Fruit fly (Drosophila melanogaster) whole organism, embryonic: ENCODE data around the gene CG5846.

Source experiments
- CG10267 ChIP-seq: fragments of 200-800 bp; sonication (Bioruptor generic); optimal IDR thresholded peaks from 2 replicates; lab custom pipeline; 2018; ENCODE audit warnings: missing biosample characterization, mild to moderate bottlenecking, missing genetic modification characterization, moderate library complexity
- CG10321 ChIP-seq: fragments of 200-800 bp; sonication (Bioruptor generic); IDR thresholded peaks from 2 replicates; pipeline ENCODE4 v1.3.6; 2022; ENCODE audit warnings: missing biosample characterization, missing genetic modification characterization
- CG11247 ChIP-seq: fragments of 200-800 bp; sonication (Bioruptor generic); IDR thresholded peaks from 2 replicates; pipeline ENCODE4 v1.3.6; 2022; ENCODE audit warnings: missing biosample characterization, missing genetic modification characterization
- CG12155 ChIP-seq: fragments of 200-800 bp; sonication (Bioruptor generic); optimal IDR thresholded peaks from 3 replicates; lab custom pipeline; 2016; ENCODE audit warnings: missing biosample characterization, missing genetic modification characterization
- CG13287 ChIP-seq: fragments of 200-800 bp; sonication (Bioruptor generic); IDR thresholded peaks from 2 replicates; pipeline ENCODE4 v1.3.6; 2022; ENCODE audit warnings: missing biosample characterization, missing genetic modification characterization; ENCODE audit not compliant: partially characterized antibody
- CG13624 ChIP-seq: fragments of 200-800 bp; sonication (Bioruptor generic); optimal IDR thresholded peaks from 2 replicates; lab custom pipeline; 2016; ENCODE audit warnings: missing biosample characterization, missing genetic modification characterization
- CG15514 ChIP-seq: fragments of 200-800 bp; sonication (Bioruptor generic); optimal IDR thresholded peaks from 3 replicates; lab custom pipeline; 2017; ENCODE audit warnings: missing biosample characterization, missing genetic modification characterization, mild to moderate bottlenecking, moderate library complexity, missing genetic modification reagents
- CG17186 ChIP-seq: fragments of 200-800 bp; sonication (Bioruptor generic); optimal IDR thresholded peaks from 3 replicates; lab custom pipeline; 2017; ENCODE audit warnings: missing biosample characterization, missing genetic modification reagents, missing genetic modification characterization
- CG17568 ChIP-seq: fragments of 200-800 bp; sonication (Bioruptor generic); optimal IDR thresholded peaks from 2 replicates; lab custom pipeline; 2018; ENCODE audit warnings: missing biosample characterization, mild to moderate bottlenecking, missing genetic modification characterization, moderate library complexity
- CG18011 ChIP-seq: fragments of 200-800 bp; sonication (Bioruptor generic); optimal IDR thresholded peaks from 2 replicates; lab custom pipeline; 2017; ENCODE audit warnings: missing biosample characterization, missing genetic modification characterization, mild to moderate bottlenecking, moderate library complexity, missing genotype
- CG2712 ChIP-seq: fragments of 200-800 bp; optimal IDR thresholded peaks from 3 replicates; lab custom pipeline; 2019; ENCODE audit warnings: missing biosample characterization, mild to moderate bottlenecking, missing genetic modification characterization, moderate library complexity
- CG32772 ChIP-seq: fragments of 200-800 bp; sonication (Bioruptor generic); IDR thresholded peaks from 2 replicates; pipeline ENCODE4 v1.3.6; 2022; ENCODE audit warnings: missing biosample characterization, missing genetic modification characterization
- CG33213 ChIP-seq: fragments of 200-800 bp; sonication (Bioruptor generic); optimal IDR thresholded peaks from 3 replicates; lab custom pipeline; 2016; ENCODE audit warnings: missing biosample characterization, missing genetic modification characterization
- CG3726 ChIP-seq: fragments of 200-800 bp; sonication (Bioruptor generic); IDR thresholded peaks from 3 replicates; pipeline ENCODE4, ENCODE4 v1.3.6; 2022; ENCODE audit warnings: missing biosample characterization, missing genetic modification characterization
- CG3995 ChIP-seq: fragments of 200-800 bp; sonication (Bioruptor generic); optimal IDR thresholded peaks from 3 replicates; lab custom pipeline; 2016; ENCODE audit warnings: missing biosample characterization, missing genetic modification characterization
- D ChIP-seq, 2 experiments: fragments of 200-800 bp in 1 of 2; fragments of >200 bp in 1 of 2; sonication (Bioruptor generic) in 1 of 2; optimal IDR thresholded peaks; 2 replicates in 1 of 2; 3 replicates in 1 of 2; lab custom pipeline; 2017; ENCODE audit warnings: mild to moderate bottlenecking in 1 of 2, missing biosample characterization in 1 of 2, missing genetic modification characterization in 1 of 2, missing genetic modification reagents in 1 of 2
- Dll ChIP-seq: fragments of 200-800 bp; sonication (Bioruptor generic); IDR thresholded peaks from 4 replicates; pipeline ENCODE4 v1.3.6; 2022; ENCODE audit warnings: missing biosample characterization, missing genetic modification characterization; ENCODE audit not compliant: partially characterized antibody
- Drgx ChIP-seq: fragments of 200-800 bp; sonication (Bioruptor generic); IDR thresholded peaks from 2 replicates; pipeline ENCODE4 v1.3.6; 2022; ENCODE audit warnings: missing biosample characterization, missing genetic modification characterization
- Ets97D ChIP-seq: fragments of 200-800 bp; sonication (Bioruptor generic); optimal IDR thresholded peaks from 3 replicates; lab custom pipeline; 2016; ENCODE audit warnings: missing biosample characterization, missing genetic modification characterization
- Hey ChIP-seq: fragments of 200-800 bp; sonication (Bioruptor generic); optimal IDR thresholded peaks from 3 replicates; lab custom pipeline; 2018; ENCODE audit warnings: missing biosample characterization, mild to moderate bottlenecking, missing genetic modification characterization
- Jarid2 ChIP-seq: fragments of 200-800 bp; sonication (Bioruptor generic); optimal IDR thresholded peaks from 3 replicates; lab custom pipeline; 2017; ENCODE audit warnings: mild to moderate bottlenecking, missing biosample characterization, missing genetic modification reagents, missing genetic modification characterization
- Mad ChIP-seq: fragments of 200-800 bp; sonication (Bioruptor generic); optimal IDR thresholded peaks from 2 replicates; lab custom pipeline; 2016; ENCODE audit warnings: missing biosample characterization, missing genetic modification characterization
- Meics ChIP-seq: fragments of 200-800 bp; sonication (Bioruptor generic); optimal IDR thresholded peaks from 2 replicates; lab custom pipeline; 2017; ENCODE audit warnings: missing biosample characterization, mild to moderate bottlenecking, missing genetic modification characterization
- Myb ChIP-seq: fragments of 200-800 bp; sonication (Bioruptor generic); optimal IDR thresholded peaks from 2 replicates; lab custom pipeline; 2016; ENCODE audit warnings: missing biosample characterization, missing genetic modification characterization
- NC2β ChIP-seq: fragments of 200-800 bp; sonication (Bioruptor generic); optimal IDR thresholded peaks from 2 replicates; lab custom pipeline; 2016; ENCODE audit warnings: missing biosample characterization, missing genetic modification characterization
- Ptx1 ChIP-seq: fragments of 200-800 bp; sonication (Bioruptor generic); IDR thresholded peaks from 2 replicates; pipeline ENCODE4 v1.3.6; 2022; ENCODE audit warnings: missing biosample characterization, missing genetic modification characterization
- Sin3A ChIP-seq: fragments of >200 bp; optimal IDR thresholded peaks from 2 replicates; lab custom pipeline; 2018
- Sry-δ ChIP-seq: fragments of 200-800 bp; sonication (Bioruptor generic); optimal IDR thresholded peaks from 2 replicates; lab custom pipeline; 2016; ENCODE audit warnings: missing biosample characterization, missing genetic modification characterization
- TFAM ChIP-seq: fragments of 200-800 bp; sonication (Bioruptor generic); optimal IDR thresholded peaks from 2 replicates; lab custom pipeline; 2017; ENCODE audit warnings: missing biosample characterization, missing genetic modification characterization, inconsistent platforms
- Xrp1 ChIP-seq: fragments of 200-800 bp; sonication (Bioruptor generic); IDR thresholded peaks from 2 replicates; pipeline ENCODE4 v1.3.6; 2022; ENCODE audit warnings: missing biosample characterization, missing genetic modification characterization
- YL-1 ChIP-seq: fragments of 200-800 bp; sonication (Bioruptor generic); optimal IDR thresholded peaks from 3 replicates; lab custom pipeline; 2017; ENCODE audit warnings: missing biosample characterization, mild to moderate bottlenecking, missing genetic modification characterization
- bcd ChIP-seq: fragments of 200-800 bp; sonication (Bioruptor generic); optimal IDR thresholded peaks from 2 replicates; lab custom pipeline; 2017; ENCODE audit warnings: missing biosample characterization, mild to moderate bottlenecking, missing genetic modification characterization
- crp ChIP-seq, 2 experiments: fragments of 200-800 bp; sonication (Bioruptor generic); optimal IDR thresholded peaks; 2 replicates in 1 of 2; 3 replicates in 1 of 2; lab custom pipeline; 2017; ENCODE audit warnings: missing biosample characterization in 2 of 2, missing genetic modification characterization in 2 of 2, mild to moderate bottlenecking in 1 of 2, moderate library complexity in 1 of 2
- ems ChIP-seq: fragments of 200-800 bp; sonication (Bioruptor generic); optimal IDR thresholded peaks from 3 replicates; lab custom pipeline; 2016; ENCODE audit warnings: missing biosample characterization, missing genetic modification characterization
- eve ChIP-seq, 2 experiments: fragments of >200 bp; optimal IDR thresholded peaks; 2 replicates each; lab custom pipeline; 2017; ENCODE audit warnings: missing biosample characterization in 2 of 2, missing genetic modification characterization in 2 of 2
- gfzf ChIP-seq: fragments of 200-800 bp; sonication (Bioruptor generic); optimal IDR thresholded peaks from 2 replicates; lab custom pipeline; 2016; ENCODE audit warnings: missing biosample characterization, mild to moderate bottlenecking, missing genetic modification characterization, moderate library complexity
- jumu ChIP-seq: fragments of 200-800 bp; sonication (Bioruptor generic); optimal IDR thresholded peaks from 3 replicates; lab custom pipeline; 2016; ENCODE audit warnings: missing biosample characterization, missing genetic modification characterization
- ken ChIP-seq: fragments of 200-800 bp; sonication (Bioruptor generic); IDR thresholded peaks from 3 replicates; pipeline ENCODE4 v1.3.6; 2022; ENCODE audit warnings: missing biosample characterization, missing genetic modification characterization
- klu ChIP-seq: fragments of 200-800 bp; sonication (Bioruptor generic); IDR thresholded peaks from 2 replicates; pipeline ENCODE4 v1.3.6; 2022; ENCODE audit warnings: missing biosample characterization, missing genetic modification characterization
- lbe ChIP-seq: fragments of 200-800 bp; sonication (Bioruptor generic); optimal IDR thresholded peaks from 2 replicates; lab custom pipeline; 2016; ENCODE audit warnings: missing biosample characterization, mild to moderate bottlenecking, missing genetic modification characterization
- lmd ChIP-seq: fragments of 200-800 bp; sonication (Bioruptor generic); IDR thresholded peaks from 2 replicates; pipeline ENCODE4 v1.3.6; 2022; ENCODE audit warnings: missing biosample characterization, missing genetic modification characterization
- mam ChIP-seq: fragments of 200-800 bp; sonication (Bioruptor generic); optimal IDR thresholded peaks from 3 replicates; lab custom pipeline; 2016; ENCODE audit warnings: missing biosample characterization, missing genetic modification characterization
- pan ChIP-seq, 4 experiments: fragments of >200 bp in 3 of 4; fragments of 200-800 bp in 1 of 4; sonication (Bioruptor generic) in 1 of 4; optimal IDR thresholded peaks in 3 of 4; IDR thresholded peaks in 1 of 4; 2 replicates each; pipeline versions ENCODE4 v1.3.6 to Lab custom; 2017 to 2022; ENCODE audit warnings: missing biosample characterization in 2 of 4, missing genetic modification characterization in 2 of 4, mixed read lengths in 1 of 4
- row ChIP-seq: fragments of 200-800 bp; sonication (Bioruptor generic); IDR thresholded peaks from 3 replicates; pipeline ENCODE4 v1.3.6; 2022; ENCODE audit warnings: missing biosample characterization, missing genetic modification characterization
- sna ChIP-seq: fragments of 200-800 bp; sonication (Bioruptor generic); IDR thresholded peaks from 2 replicates; pipeline ENCODE4 v1.3.6; 2022; ENCODE audit warnings: missing biosample characterization, missing genetic modification characterization; ENCODE audit not compliant: partially characterized antibody
- ssp ChIP-seq: fragments of 200-800 bp; sonication (Bioruptor generic); IDR thresholded peaks from 2 replicates; pipeline ENCODE4 v1.3.6; 2022; ENCODE audit warnings: missing biosample characterization, missing genetic modification characterization
- vvl ChIP-seq: fragments of 200-800 bp; sonication (Bioruptor generic); IDR thresholded peaks from 2 replicates; pipeline ENCODE4 v1.3.6; 2022; ENCODE audit warnings: missing biosample characterization, missing genetic modification characterization
- z ChIP-seq: fragments of 200-800 bp; sonication (Bioruptor generic); IDR thresholded peaks from 3 replicates; pipeline ENCODE4 v1.3.6; 2022; ENCODE audit warnings: missing biosample characterization, missing genetic modification characterization
- zfh1 ChIP-seq: fragments of 200-800 bp; sonication (Bioruptor generic); IDR thresholded peaks from 3 replicates; pipeline ENCODE4 v1.3.6; 2022; ENCODE audit warnings: missing biosample characterization, missing genetic modification characterization
- zfh2 ChIP-seq: fragments of 200-800 bp; sonication (Bioruptor generic); optimal IDR thresholded peaks from 2 replicates; lab custom pipeline; 2016; ENCODE audit warnings: missing biosample characterization, missing genetic modification characterization

Gene CG5846

DNA sequence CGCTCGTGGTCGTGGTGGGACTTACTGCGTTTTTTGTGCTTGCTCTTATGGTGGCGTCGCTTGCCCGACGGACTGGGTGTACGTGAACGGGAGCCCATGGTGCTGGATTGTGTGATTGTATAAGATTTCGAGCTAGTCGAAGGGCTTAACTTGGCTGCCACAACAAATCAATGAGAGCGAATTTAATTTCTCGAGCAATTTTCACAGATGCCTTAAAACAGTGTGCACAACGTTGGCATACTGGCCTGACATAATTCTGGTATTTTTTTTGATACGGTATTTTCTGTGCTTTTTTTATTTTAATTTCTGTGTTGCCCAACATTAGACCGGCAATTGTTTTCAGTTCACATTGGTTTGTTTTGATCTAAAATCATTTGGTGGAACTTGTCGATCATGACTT is 19.1 kb downstream of the CG5846 start, which contains the start of gene Arglu1 (continued):
- no peak for TF ChIP-seq sna
- TF ChIP-seq CG10321 (GFP tag; lab: Robert Waterston, UW) = no peak
- peak; percentile 39; the same call in 1 of the 2 replicates for TF ChIP-seq CG11247
- TF ChIP-seq lmd (GFP tag; lab: Robert Waterston, UW) = peak; percentile 26; the same call in 1 of the 2 replicates
- peak; percentile 39; the same call in 1 of the 2 replicates for TF ChIP-seq Ptx1 (GFP tag; lab: Robert Waterston, UW)
- no peak for TF ChIP-seq CG17186 (GFP tag; lab: Kevin White, UChicago)
- peak; percentile 77 for TF ChIP-seq CG32772 (GFP tag; lab: Robert Waterston, UW)
- peak; percentile 37 for TF ChIP-seq Ets97D (GFP tag; lab: Kevin White, UChicago)
- TF ChIP-seq CG13624 (GFP tag; lab: Kevin White, UChicago) = peak; percentile 26
- 0 out of 3 replicates have a peak, but pooled peaks have one; percentile 25 for TF ChIP-seq row (GFP tag; lab: Robert Waterston, UW)
- TF ChIP-seq CG10267 (tag; lab: Kevin White, UChicago) = peak; percentile 86
- TF ChIP-seq ken = no peak
- peak; percentile 13 for TF ChIP-seq Meics (GFP tag; lab: Kevin White, UChicago)
- no peak for TF ChIP-seq CG3726 (GFP tag; lab: Robert Waterston, UW)
- peak; percentile 2 for TF ChIP-seq Sry-δ
- peak; percentile 53 for TF ChIP-seq mam (GFP tag; lab: Kevin White, UChicago)
- TF ChIP-seq pan (optimal IDR thresholded peaks at IDR 0.05; lab: Kevin White, UChicago) = no peak
- peak in 1 of 2 experiments; percentile 41 for TF ChIP-seq pan (GFP tag; optimal IDR thresholded peaks at IDR 0.05 in 1 of 2, IDR thresholded peaks at IDR 0.05 in 1 of 2)
- TF ChIP-seq CG2712 (tag; lab: Kevin White, UChicago) = peak; percentile 28
- TF ChIP-seq CG15514 (GFP tag; lab: Kevin White, UChicago) = peak; percentile 78
- no peak for TF ChIP-seq Jarid2 (GFP tag; lab: Kevin White, UChicago)
- peak; percentile 1 for TF ChIP-seq CG3995 (GFP tag; lab: Kevin White, UChicago)
- TF ChIP-seq ems (GFP tag; lab: Kevin White, UChicago) = peak; percentile 28
- no peak for TF ChIP-seq CG12155 (GFP tag; lab: Kevin White, UChicago)
- 0 out of 2 replicates have a peak, but pooled peaks have one; percentile 15 for TF ChIP-seq Xrp1 (GFP tag; lab: Robert Waterston, UW)
- TF ChIP-seq eve (GFP tag; optimal IDR thresholded peaks at IDR 0.05; lab: Kevin White, UChicago) = no peak
- TF ChIP-seq Myb (GFP tag; lab: Kevin White, UChicago) = peak; percentile 26
- 0 out of 2 replicates have a peak, but pooled peaks have one; percentile 35 for TF ChIP-seq vvl (GFP tag; lab: Robert Waterston, UW)
- TF ChIP-seq gfzf (GFP tag; lab: Kevin White, UChicago) = peak; percentile 67
- no peak for TF ChIP-seq Mad
- TF ChIP-seq crp (GFP tag; optimal IDR thresholded peaks at IDR 0.05; lab: Kevin White, UChicago) = peak in 1 of 2 experiments; percentile 41
- TF ChIP-seq CG33213 (GFP tag; lab: Kevin White, UChicago) = peak; percentile 37
- TF ChIP-seq Drgx (GFP tag; lab: Robert Waterston, UW) = 0 out of 2 replicates have a peak, but pooled peaks have one; percentile 14
- TF ChIP-seq TFAM = no peak
- TF ChIP-seq CG18011 (GFP tag; lab: Kevin White, UChicago) = peak; percentile 14
- peak; percentile 58 for TF ChIP-seq zfh2
- 0 out of 4 replicates have a peak, but pooled peaks have one; percentile 31 for TF ChIP-seq Dll (GFP tag; lab: Robert Waterston, UW)
- peak; percentile 29 for TF ChIP-seq lbe (GFP tag; lab: Kevin White, UChicago)
- peak; percentile 36; the same call in 1 of the 2 replicates for TF ChIP-seq CG13287
- no peak for TF ChIP-seq bcd
- 0 out of 2 replicates have a peak, but pooled peaks have one; percentile 18 for TF ChIP-seq ssp (GFP tag; lab: Robert Waterston, UW)
- TF ChIP-seq D (optimal IDR thresholded peaks at IDR 0.05; lab: Kevin White, UChicago) = no peak
- TF ChIP-seq D (GFP tag; optimal IDR thresholded peaks at IDR 0.05; lab: Kevin White, UChicago) = no peak
- peak; percentile 18 for TF ChIP-seq Sin3A
- TF ChIP-seq zfh1 (GFP tag; lab: Robert Waterston, UW) = no peak
- TF ChIP-seq jumu (GFP tag; lab: Kevin White, UChicago) = peak; percentile 26
- no peak for TF ChIP-seq NC2β (GFP tag; lab: Kevin White, UChicago)
- TF ChIP-seq Hey = no peak
- no peak for TF ChIP-seq z (GFP tag; lab: Robert Waterston, UW)
- TF ChIP-seq YL-1 (GFP tag; lab: Kevin White, UChicago) = peak; percentile 55
- no peak for TF ChIP-seq CG17568 (GFP tag; lab: Kevin White, UChicago)
- no peak for TF ChIP-seq klu (GFP tag; lab: Robert Waterston, UW)
